Fruit fly (Drosophila melanogaster) Kc167 (cell line): ENCODE data around the gene ifc.

Source experiments
- Myc ChIP-seq: fragments of >200 bp; optimal IDR thresholded peaks from 2 replicates; lab custom pipeline; 2017; ENCODE audit warnings: missing external identifiers
- Sin3A ChIP-seq: fragments of >200 bp; optimal IDR thresholded peaks from 2 replicates; lab custom pipeline; 2018; ENCODE audit warnings: missing external identifiers
- h ChIP-seq: fragments of >200 bp; optimal IDR thresholded peaks from 3 replicates; lab custom pipeline; 2018; ENCODE audit warnings: missing external identifiers
- insv ChIP-seq: fragments of >200 bp; optimal IDR thresholded peaks from 3 replicates; lab custom pipeline; 2018; ENCODE audit warnings: missing external identifiers
- psq ChIP-seq: fragments of >200 bp; optimal IDR thresholded peaks from 2 replicates; lab custom pipeline; 2017; ENCODE audit warnings: missing external identifiers

- no peak for TF ChIP-seq h (lab: Kevin White, UChicago)
- TF ChIP-seq Myc (lab: Kevin White, UChicago): no peak
- TF ChIP-seq Sin3A (lab: Kevin White, UChicago): no peak
- TF ChIP-seq psq (lab: Kevin White, UChicago): no peak
- no peak for TF ChIP-seq insv (lab: Kevin White, UChicago)
Measured at dm6 chr2L:5956153-5956552, 30.0 kb upstream of the ifc start, which contains the start of gene CG13999.
